Worm (Caenorhabditis elegans) whole organism, L4 larva: ENCODE measurements around the gene gst-32.
"Not testable (repeated sequence)": the region's sequence is repeated elsewhere in the genome, so short reads cannot be mapped to it uniquely, and the experiment has no call there.

Experiments
- D1046.2 ChIP-seq: fragments of 200-800 bp; sonication (Bioruptor generic); IDR thresholded peaks from 2 replicates; pipeline ENCODE4 v1.3.6; 2022; ENCODE audit warnings: missing genetic modification characterization, missing compliant biosample characterization
- F26F4.8 ChIP-seq: fragments of 200-800 bp; sonication (Bioruptor generic); conservative IDR thresholded peaks from 2 replicates; pipeline ENCODE4 v1.3.6; 2022; ENCODE audit warnings: missing genetic modification characterization, missing compliant biosample characterization
- R02D3.7 ChIP-seq: fragments of 150-350 bp; sonication (generic microtip); optimal IDR thresholded peaks from 3 replicates; lab custom pipeline; 2014; ENCODE audit warnings: missing biosample characterization, missing genetic modification characterization
- T20F7.1 ChIP-seq: fragments of 200-800 bp; sonication (Bioruptor generic); optimal IDR thresholded peaks from 2 replicates; lab custom pipeline; 2018; ENCODE audit warnings: mild to moderate bottlenecking, missing genetic modification characterization, missing compliant biosample characterization
- Y48G9A.11 ChIP-seq: fragments of 200-800 bp; sonication (Bioruptor generic); IDR thresholded peaks from 2 replicates; pipeline ENCODE4 v1.3.6; 2022; ENCODE audit warnings: missing genetic modification reagents, missing genetic modification characterization, missing compliant biosample characterization
- ZK337.2 ChIP-seq: fragments of 200-800 bp; sonication (Bioruptor generic); IDR thresholded peaks from 2 replicates; pipeline ENCODE4 v1.3.6; 2022; ENCODE audit warnings: missing genetic modification reagents, missing genetic modification characterization, missing compliant biosample characterization
- ceh-28 ChIP-seq: fragments of 150-350 bp; optimal IDR thresholded peaks from 2 replicates; lab custom pipeline; 2014; ENCODE audit warnings: missing biosample characterization, missing genetic modification reagents, missing genetic modification characterization
- ceh-32 ChIP-seq: sonication (generic microtip); optimal IDR thresholded peaks from 2 replicates; lab custom pipeline; 2016; ENCODE audit warnings: mild to moderate bottlenecking, missing genetic modification characterization, missing compliant biosample characterization; ENCODE audit not compliant: poor library complexity
- ceh-44 ChIP-seq: fragments of 200-800 bp; sonication (Bioruptor generic); IDR thresholded peaks from 2 replicates; pipeline ENCODE4 v1.3.6; 2022; ENCODE audit warnings: missing genetic modification reagents, missing genetic modification characterization, missing compliant biosample characterization
- ceh-82 ChIP-seq: sonication (generic microtip); optimal IDR thresholded peaks from 2 replicates; lab custom pipeline; 2017; ENCODE audit warnings: missing biosample characterization, missing genetic modification characterization
- daf-16 ChIP-seq, 3 experiments: sonication (generic microtip); optimal IDR thresholded peaks; 2 replicates each; lab custom pipeline; 2016 to 2017; ENCODE audit warnings: missing genetic modification characterization in 3 of 3, missing genetic modification reagents in 3 of 3, mild to moderate bottlenecking in 2 of 3, missing compliant biosample characterization in 2 of 3, missing biosample characterization in 1 of 3, moderate library complexity in 1 of 3
- daf-8 ChIP-seq: fragments of 200-800 bp; sonication (Bioruptor generic); IDR thresholded peaks from 2 replicates; pipeline ENCODE4 v1.3.6; 2022; ENCODE audit warnings: missing genetic modification characterization, missing compliant biosample characterization
- dmd-6 ChIP-seq: fragments of 200-800 bp; sonication (Bioruptor generic); IDR thresholded peaks from 2 replicates; pipeline ENCODE4 v1.3.6; 2022; ENCODE audit warnings: missing genetic modification reagents, missing genetic modification characterization, missing compliant biosample characterization
- dmd-8 ChIP-seq: fragments of 200-800 bp; sonication (Bioruptor generic); IDR thresholded peaks from 2 replicates; pipeline ENCODE4 v1.3.6; 2022; ENCODE audit warnings: missing genetic modification characterization, missing compliant biosample characterization
- dmd-9 ChIP-seq: fragments of 200-800 bp; sonication (Bioruptor generic); IDR thresholded peaks from 2 replicates; pipeline ENCODE4 v1.3.6; 2022; ENCODE audit warnings: missing genetic modification reagents, missing genetic modification characterization, missing compliant biosample characterization
- fos-1 ChIP-seq: fragments of 150-350 bp; optimal IDR thresholded peaks from 2 replicates; lab custom pipeline; 2014; ENCODE audit warnings: missing biosample characterization, missing genetic modification characterization
- hif-1 ChIP-seq, 2 experiments: sonication (generic microtip); optimal IDR thresholded peaks; 2 replicates each; lab custom pipeline; 2016 to 2017; ENCODE audit warnings: missing compliant biosample characterization in 2 of 2, missing genetic modification characterization in 2 of 2, missing genetic modification reagents in 2 of 2, missing genotype in 2 of 2, mild to moderate bottlenecking in 1 of 2
- jun-1 ChIP-seq: fragments of 150-350 bp; optimal IDR thresholded peaks from 2 replicates; lab custom pipeline; 2014; ENCODE audit warnings: missing biosample characterization, missing genetic modification reagents, missing genetic modification characterization
- lin-1 ChIP-seq: fragments of 200-800 bp; sonication (Bioruptor generic); IDR thresholded peaks from 2 replicates; pipeline ENCODE4 v1.3.6; 2022; ENCODE audit warnings: missing genetic modification reagents, missing genetic modification characterization, missing compliant biosample characterization
- lin-13 ChIP-seq: fragments of 150-350 bp; optimal IDR thresholded peaks from 2 replicates; lab custom pipeline; 2014; ENCODE audit warnings: missing biosample characterization, missing genetic modification reagents, missing genetic modification characterization
- lin-15B ChIP-seq: fragments of 150-350 bp; sonication (generic microtip); optimal IDR thresholded peaks from 3 replicates; lab custom pipeline; 2014; ENCODE audit warnings: missing biosample characterization, missing genetic modification characterization
- lin-29 ChIP-seq: fragments of 200-800 bp; sonication (Bioruptor generic); IDR thresholded peaks from 2 replicates; pipeline ENCODE4 v1.3.6; 2022; ENCODE audit warnings: missing genetic modification reagents, missing genetic modification characterization, missing compliant biosample characterization
- lir-3 ChIP-seq: sonication (generic microtip); optimal IDR thresholded peaks from 2 replicates; lab custom pipeline; 2016; ENCODE audit warnings: mild to moderate bottlenecking, missing genetic modification characterization, missing compliant biosample characterization
- lsy-2 ChIP-seq, 2 experiments: fragments of 150-350 bp in 1 of 2; sonication (generic microtip) in 1 of 2; optimal IDR thresholded peaks; 2 replicates each; lab custom pipeline; 2014 to 2017; ENCODE audit warnings: missing biosample characterization in 2 of 2, missing genetic modification characterization in 2 of 2
- mxl-2 ChIP-seq: fragments of 200-800 bp; sonication (Bioruptor generic); conservative IDR thresholded peaks from 2 replicates; pipeline ENCODE4 v1.3.6; 2022; ENCODE audit warnings: missing genetic modification reagents, missing genetic modification characterization, missing compliant biosample characterization
- nhr-237 ChIP-seq: sonication (generic microtip); optimal IDR thresholded peaks from 2 replicates; lab custom pipeline; 2017; ENCODE audit warnings: missing biosample characterization, missing genetic modification characterization
- nhr-41 ChIP-seq: fragments of 200-800 bp; sonication (Bioruptor generic); IDR thresholded peaks from 2 replicates; pipeline ENCODE4 v1.3.6; 2022; ENCODE audit warnings: missing genetic modification reagents, missing genetic modification characterization, missing compliant biosample characterization
- php-3 ChIP-seq: fragments of 200-800 bp; sonication (Bioruptor generic); IDR thresholded peaks from 2 replicates; pipeline ENCODE4 v1.3.6; 2022; ENCODE audit warnings: missing genetic modification reagents, missing genetic modification characterization, missing compliant biosample characterization
- pqm-1 ChIP-seq: sonication (generic microtip); optimal IDR thresholded peaks from 2 replicates; lab custom pipeline; 2017; ENCODE audit warnings: missing biosample characterization, missing genetic modification characterization
- saeg-2 ChIP-seq: fragments of 200-800 bp; sonication (Bioruptor generic); IDR thresholded peaks from 2 replicates; pipeline ENCODE4 v1.3.6; 2022; ENCODE audit warnings: missing genetic modification reagents, missing genetic modification characterization, missing compliant biosample characterization
- sdz-12 ChIP-seq: fragments of 200-800 bp; sonication (Bioruptor generic); optimal IDR thresholded peaks from 2 replicates; lab custom pipeline; 2018; ENCODE audit warnings: mild to moderate bottlenecking, missing genetic modification characterization, missing compliant biosample characterization
- skn-1 ChIP-seq: fragments of 150-350 bp; optimal IDR thresholded peaks from 2 replicates; lab custom pipeline; 2014; ENCODE audit warnings: missing biosample characterization, missing genetic modification characterization
- snpc-4 ChIP-seq: fragments of 150-350 bp; optimal IDR thresholded peaks from 2 replicates; lab custom pipeline; 2014; ENCODE audit warnings: missing biosample characterization, missing genetic modification characterization
- spr-1 ChIP-seq: sonication (generic microtip); optimal IDR thresholded peaks from 2 replicates; lab custom pipeline; 2016; ENCODE audit warnings: mild to moderate bottlenecking, missing genetic modification characterization, missing compliant biosample characterization
- tag-97 ChIP-seq: fragments of 200-800 bp; sonication (Bioruptor generic); IDR thresholded peaks from 2 replicates; pipeline ENCODE4 v1.3.6; 2022; ENCODE audit warnings: missing genetic modification characterization, missing compliant biosample characterization
- tra-1 ChIP-seq: fragments of 200-800 bp; sonication (Bioruptor generic); IDR thresholded peaks from 2 replicates; pipeline ENCODE4 v1.3.6; 2022; ENCODE audit warnings: missing genetic modification reagents, missing genetic modification characterization, missing compliant biosample characterization
- unc-130 ChIP-seq: sonication (generic microtip); optimal IDR thresholded peaks from 2 replicates; lab custom pipeline; 2016; ENCODE audit warnings: missing genetic modification reagents, missing genetic modification characterization, missing compliant biosample characterization
- unc-39 ChIP-seq: sonication (generic microtip); optimal IDR thresholded peaks from 2 replicates; lab custom pipeline; 2017; ENCODE audit warnings: missing biosample characterization, missing genetic modification characterization
- zfp-3 ChIP-seq: fragments of 200-800 bp; sonication (Bioruptor generic); conservative IDR thresholded peaks from 2 replicates; pipeline ENCODE4 v1.3.6; 2022; ENCODE audit warnings: missing genetic modification reagents, missing genetic modification characterization, missing compliant biosample characterization

Gene gst-32

DNA sequence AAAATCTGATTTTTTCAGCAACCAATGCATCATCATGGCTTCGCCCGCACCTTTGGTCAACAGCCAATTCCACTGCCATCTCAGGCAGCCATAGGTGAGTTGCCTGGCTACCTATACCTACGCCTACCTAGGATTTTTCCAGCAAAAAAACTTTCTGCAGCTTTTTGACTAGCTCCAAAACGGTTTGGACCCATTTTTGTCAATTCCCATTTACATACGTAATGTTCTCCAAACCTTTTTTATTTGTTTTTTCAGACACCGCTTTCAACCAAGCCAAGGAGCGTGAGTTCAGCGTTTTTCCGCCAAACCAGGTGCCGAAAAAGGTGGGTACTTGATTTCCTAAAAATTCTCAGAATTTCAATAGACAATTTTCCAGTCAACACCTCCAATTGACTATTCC lies 34.7 kb downstream of the gst-32 start:
- TF ChIP-seq saeg-2 (GFP tag; lab: Robert Waterston, UW) (no peak), F26F4.8 (GFP tag; lab: Robert Waterston, UW) (no peak), lsy-2 (tag; optimal IDR thresholded peaks at IDR 0.05; lab: Kevin White, UChicago) (no peak), unc-39 (tag; lab: Kevin White, UChicago) (no peak), spr-1 (tag; lab: Kevin White, UChicago) (no peak), unc-130 (GFP tag; lab: Kevin White, UChicago) (no peak), dmd-9 (no peak)
- TF ChIP-seq, all 104 proteins: peak for 0

DNA sequence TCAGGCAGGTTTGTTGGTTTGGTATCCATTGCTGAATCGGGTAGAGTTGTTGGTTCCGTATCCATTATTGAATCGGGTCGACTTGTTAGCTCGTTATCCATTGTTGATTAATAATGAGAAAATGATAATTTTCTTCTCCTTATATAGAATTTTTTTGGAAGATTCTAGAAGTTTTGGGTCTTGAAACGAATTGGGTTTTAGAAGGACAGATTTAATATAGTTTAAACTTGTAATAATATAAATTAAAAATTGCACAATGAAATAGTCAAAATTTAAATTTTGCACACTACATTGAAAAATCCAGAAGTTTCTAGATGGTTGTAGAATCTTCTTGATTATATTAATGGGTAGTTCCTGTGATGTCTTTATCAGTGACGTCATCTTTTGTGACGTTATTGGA lies 37.5 kb downstream of the gst-32 start, which contains the start of gene Y53F4B.26:
Gene Y53F4B.26 (minus strand): TSS at position 101 of the 400 bp plus-strand sequence.
- not testable (repeated sequence) for TF ChIP-seq nhr-41; ZK337.2; lin-29 (GFP tag; lab: Robert Waterston, UW)

DNA sequence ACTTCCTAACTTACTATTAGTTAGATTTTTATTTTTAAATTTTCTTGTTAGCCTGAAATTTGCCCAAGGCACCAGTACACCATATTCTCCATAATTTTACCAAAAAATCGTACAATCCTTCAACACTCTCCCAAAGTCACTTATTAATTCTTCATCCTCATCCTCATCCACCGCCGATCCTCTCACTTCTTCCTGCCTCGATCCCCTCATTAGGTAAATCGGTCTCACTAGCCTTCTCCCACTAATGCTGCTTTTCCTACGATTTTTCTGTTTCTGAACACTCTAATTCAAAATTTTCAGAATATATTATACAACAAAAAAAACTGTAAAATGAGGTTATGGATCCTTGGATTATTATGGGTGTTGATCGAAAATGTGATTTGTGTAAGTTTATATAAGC lies 42.5 kb downstream of the gst-32 start, which contains the start of gene Y53F4B.25:
Gene Y53F4B.25 (plus strand): TSS at position 301 of the 400 bp plus-strand sequence.
- TF ChIP-seq lin-1 (GFP tag; lab: Robert Waterston, UW) (no peak), tra-1 (GFP tag; lab: Robert Waterston, UW) (no peak), T20F7.1 (GFP tag; lab: Kevin White, UChicago) (no peak), snpc-4 (tag; lab: Kevin White, UChicago) (no peak), skn-1 (tag; lab: Kevin White, UChicago) (no peak), ceh-44 (GFP tag; lab: Robert Waterston, UW) (no peak), Y48G9A.11 (GFP tag; lab: Robert Waterston, UW) (no peak), dmd-6 (no peak), ceh-32 (no peak), fos-1 (tag; lab: Kevin White, UChicago) (no peak), php-3 (GFP tag; lab: Robert Waterston, UW) (no peak), lin-13 (GFP tag; lab: Kevin White, UChicago) (no peak), D1046.2 (GFP tag; lab: Robert Waterston, UW) (no peak), zfp-3 (GFP tag; lab: Robert Waterston, UW) (no peak), lsy-2 (tag; optimal IDR thresholded peaks at IDR 0.05; lab: Kevin White, UChicago) (no peak), R02D3.7 (tag; lab: Kevin White, UChicago) (no peak), tag-97 (no peak)

DNA sequence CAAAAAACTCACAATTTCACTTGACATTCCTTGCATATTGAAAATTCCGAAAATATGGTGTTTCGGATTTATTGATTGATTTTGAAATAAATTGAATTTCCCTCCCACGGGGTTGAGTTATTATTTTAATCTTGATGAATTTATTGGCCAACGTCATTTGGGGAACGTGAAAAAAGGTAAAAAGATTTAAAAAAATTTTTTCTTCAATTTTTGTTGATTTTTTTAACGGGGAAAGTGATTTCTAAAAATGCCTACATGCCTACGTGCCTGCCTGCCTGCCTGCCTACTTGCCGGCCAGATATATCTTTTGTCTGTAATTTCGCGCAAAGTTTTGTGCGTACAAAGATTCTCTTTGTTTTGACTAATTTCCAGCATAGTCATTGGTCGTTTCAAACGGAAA lies 44.1 kb downstream of the gst-32 start, which contains the start of gene Y53F4B.24:
Gene Y53F4B.24 (minus strand): TSS at position 101 of the 400 bp plus-strand sequence.
- TF ChIP-seq mxl-2 (GFP tag; lab: Robert Waterston, UW): no peak
- TF ChIP-seq dmd-8: no peak
- no peak for TF ChIP-seq lir-3
- TF ChIP-seq lin-15B (tag; lab: Kevin White, UChicago): no peak
- TF ChIP-seq, all 104 proteins: peak for 0

DNA sequence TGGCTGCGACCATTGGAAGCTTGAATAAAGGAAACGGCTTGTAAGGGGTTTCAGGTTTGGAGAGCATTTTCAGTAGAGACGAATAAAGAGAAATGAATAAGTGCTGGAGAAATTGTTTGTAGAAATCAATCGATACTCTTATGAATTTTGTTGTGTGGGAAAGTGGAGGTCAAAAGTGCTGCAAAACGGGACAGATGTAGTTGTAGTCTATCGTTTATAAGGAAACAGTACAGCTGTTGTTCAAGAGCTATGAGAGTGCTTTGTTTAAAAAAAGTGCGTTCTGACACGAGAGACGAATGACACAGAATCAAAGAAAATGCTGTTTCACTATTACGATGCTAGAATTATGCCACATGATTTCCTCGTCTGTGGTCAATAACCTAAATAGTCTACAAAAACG lies 47.9 kb downstream of the gst-32 start, which contains the start of gene Y53F4B.62:
Gene Y53F4B.62 (minus strand): TSS at position 101 of the 400 bp plus-strand sequence.
- no peak for TF ChIP-seq pqm-1 (tag; lab: Kevin White, UChicago)
- TF ChIP-seq tag-97: no peak
- no peak for TF ChIP-seq lin-1 (GFP tag; lab: Robert Waterston, UW)
- TF ChIP-seq nhr-237 (tag; lab: Kevin White, UChicago): no peak
- TF ChIP-seq jun-1 (tag; lab: Kevin White, UChicago): no peak
- TF ChIP-seq nhr-41: no peak
- no peak for TF ChIP-seq dmd-9
- TF ChIP-seq ceh-82 (tag; lab: Kevin White, UChicago): no peak
- TF ChIP-seq ZK337.2: no peak
- TF ChIP-seq daf-16 (GFP tag; optimal IDR thresholded peaks at IDR 0.05; lab: Kevin White, UChicago): no peak
- TF ChIP-seq daf-16 (tag; optimal IDR thresholded peaks at IDR 0.05; lab: Kevin White, UChicago): no peak
- no peak for TF ChIP-seq sdz-12 (GFP tag; lab: Kevin White, UChicago)
- no peak for TF ChIP-seq hif-1 (tag; optimal IDR thresholded peaks at IDR 0.05; lab: Kevin White, UChicago)
- TF ChIP-seq T20F7.1 (GFP tag; lab: Kevin White, UChicago): no peak
- TF ChIP-seq php-3 (GFP tag; lab: Robert Waterston, UW): no peak
- no peak for TF ChIP-seq ceh-28 (tag; lab: Kevin White, UChicago)
- TF ChIP-seq daf-8 (GFP tag; lab: Robert Waterston, UW): no peak
